Fruit fly (Drosophila melanogaster): ENCODE measurements around the gene sba.
A peak's percentile ranks its signal among the peaks of the same experiment; 100 is the strongest.

sba gene

dm6 chr3R:23942965-23943413 lies 20.2 kb upstream of the sba start, which contains the start of gene Gdh (continued):
- peak; percentile 52 for TF ChIP-seq CG17385 (GFP tag; optimal IDR thresholded peaks at IDR 0.05)
- TF ChIP-seq tin (GFP tag; optimal IDR thresholded peaks at IDR 0.05) = no peak
- no peak for TF ChIP-seq CG10321 (GFP tag; IDR thresholded peaks at IDR 0.05)
- TF ChIP-seq Atf3 (GFP tag; optimal IDR thresholded peaks at IDR 0.05) = no peak
- TF ChIP-seq CG7372 (GFP tag; IDR thresholded peaks at IDR 0.05) = no peak
- TF ChIP-seq Kr (GFP tag; optimal IDR thresholded peaks at IDR 0.05) = no peak
- no peak for TF ChIP-seq CG30403 (GFP tag; optimal IDR thresholded peaks at IDR 0.05)
- peak; percentile 23 for TF ChIP-seq CG9727 (GFP tag; optimal IDR thresholded peaks at IDR 0.05)
- peak; percentile 36 for TF ChIP-seq sqz (GFP tag; optimal IDR thresholded peaks at IDR 0.05)
- no peak for TF ChIP-seq Mad (GFP tag; optimal IDR thresholded peaks at IDR 0.05)
- TF ChIP-seq ind (GFP tag; optimal IDR thresholded peaks at IDR 0.05) = no peak
- no peak for TF ChIP-seq CG15601 (tag; optimal IDR thresholded peaks at IDR 0.05)
- no peak for TF ChIP-seq btn (GFP tag; optimal IDR thresholded peaks at IDR 0.05)
- 0 out of 3 replicates have a peak, but pooled peaks have one; percentile 19 for TF ChIP-seq sr (GFP tag; IDR thresholded peaks at IDR 0.05)
- TF ChIP-seq Antp (GFP tag; optimal IDR thresholded peaks at IDR 0.05) = no peak
- no peak for TF ChIP-seq Abd-B (GFP tag; optimal IDR thresholded peaks at IDR 0.05)
- TF ChIP-seq CG11560 (tag; IDR thresholded peaks at IDR 0.05) = no peak
- TF ChIP-seq scrt (GFP tag; optimal IDR thresholded peaks at IDR 0.05) = peak; percentile 65
- peak; percentile 47 for TF ChIP-seq CG12071 (GFP tag; optimal IDR thresholded peaks at IDR 0.05)
- TF ChIP-seq ftz-f1 (GFP tag; optimal IDR thresholded peaks at IDR 0.05) = peak; percentile 33
- peak; percentile 69; the same call in 1 of the 2 replicates for TF ChIP-seq Adf1 (GFP tag; IDR thresholded peaks at IDR 0.05)
- peak; percentile 36; the same call in 1 of the 3 replicates for TF ChIP-seq row (GFP tag; IDR thresholded peaks at IDR 0.05)
- TF ChIP-seq CG16779 (GFP tag; IDR thresholded peaks at IDR 0.05) = peak; percentile 35; the same call in 1 of the 2 replicates
- TF ChIP-seq cas (GFP tag; IDR thresholded peaks at IDR 0.05) = no peak
- no peak for TF ChIP-seq gce (GFP tag; IDR thresholded peaks at IDR 0.05)
- peak in 1 of 2 experiments; percentile 13 for TF ChIP-seq dpn (GFP tag; optimal IDR thresholded peaks at IDR 0.05)
- no peak for TF ChIP-seq Xrp1 (GFP tag; IDR thresholded peaks at IDR 0.05)
- TF ChIP-seq CG10565 (GFP tag; optimal IDR thresholded peaks at IDR 0.05) = no peak
- peak; percentile 22 for TF ChIP-seq CG17359 (tag; optimal IDR thresholded peaks at IDR 0.05)
- TF ChIP-seq HLH3B (GFP tag; IDR thresholded peaks at IDR 0.05) = no peak
- TF ChIP-seq Fer3 (tag; optimal IDR thresholded peaks at IDR 0.05) = no peak
- TF ChIP-seq CG1602 (GFP tag; optimal IDR thresholded peaks at IDR 0.05) = no peak
- peak; percentile 18 for TF ChIP-seq Meics (GFP tag; optimal IDR thresholded peaks at IDR 0.05)
- TF ChIP-seq tll (GFP tag; optimal IDR thresholded peaks at IDR 0.05) = no peak
- peak; percentile 32; the same call in 1 of the 2 replicates for TF ChIP-seq CG17328 (GFP tag; IDR thresholded peaks at IDR 0.05)
- TF ChIP-seq Deaf1 (tag; optimal IDR thresholded peaks at IDR 0.05) = peak; percentile 88
- no peak for TF ChIP-seq CG11398 (GFP tag; optimal IDR thresholded peaks at IDR 0.05)
- TF ChIP-seq Gug (GFP tag; IDR thresholded peaks at IDR 0.05) = no peak
- no peak for TF ChIP-seq ATbp (GFP tag; optimal IDR thresholded peaks at IDR 0.05)
- no peak for TF ChIP-seq Myb (GFP tag; optimal IDR thresholded peaks at IDR 0.05)
- no peak for TF ChIP-seq Six4 (GFP tag; optimal IDR thresholded peaks at IDR 0.05)
- TF ChIP-seq CG11456 (GFP tag; IDR thresholded peaks at IDR 0.05) = no peak
- TF ChIP-seq Elba2 (GFP tag; optimal IDR thresholded peaks at IDR 0.05) = no peak
- TF ChIP-seq Blimp-1 (GFP tag; optimal IDR thresholded peaks at IDR 0.05) = no peak
- no peak for TF ChIP-seq CG12236 (GFP tag; optimal IDR thresholded peaks at IDR 0.05)
- TF ChIP-seq Doc2 (GFP tag; IDR thresholded peaks at IDR 0.05) = no peak
- peak; percentile 59 for TF ChIP-seq unc-4 (GFP tag; IDR thresholded peaks at IDR 0.05; ENCODE audit: partially characterized antibody)
- peak; percentile 9 for TF ChIP-seq CG2120 (GFP tag; optimal IDR thresholded peaks at IDR 0.05)
- no peak for TF ChIP-seq odd (GFP tag; optimal IDR thresholded peaks at IDR 0.05)
- no peak for TF ChIP-seq CG14441 (GFP tag; IDR thresholded peaks at IDR 0.05)
- no peak for TF ChIP-seq Ets65A (GFP tag)
- TF ChIP-seq slou (GFP tag; optimal IDR thresholded peaks at IDR 0.05) = no peak

Data from whole organism, embryonic.